Fruit fly (Drosophila melanogaster): Measurements from ENCODE around the gene CG42750.

DNA sequence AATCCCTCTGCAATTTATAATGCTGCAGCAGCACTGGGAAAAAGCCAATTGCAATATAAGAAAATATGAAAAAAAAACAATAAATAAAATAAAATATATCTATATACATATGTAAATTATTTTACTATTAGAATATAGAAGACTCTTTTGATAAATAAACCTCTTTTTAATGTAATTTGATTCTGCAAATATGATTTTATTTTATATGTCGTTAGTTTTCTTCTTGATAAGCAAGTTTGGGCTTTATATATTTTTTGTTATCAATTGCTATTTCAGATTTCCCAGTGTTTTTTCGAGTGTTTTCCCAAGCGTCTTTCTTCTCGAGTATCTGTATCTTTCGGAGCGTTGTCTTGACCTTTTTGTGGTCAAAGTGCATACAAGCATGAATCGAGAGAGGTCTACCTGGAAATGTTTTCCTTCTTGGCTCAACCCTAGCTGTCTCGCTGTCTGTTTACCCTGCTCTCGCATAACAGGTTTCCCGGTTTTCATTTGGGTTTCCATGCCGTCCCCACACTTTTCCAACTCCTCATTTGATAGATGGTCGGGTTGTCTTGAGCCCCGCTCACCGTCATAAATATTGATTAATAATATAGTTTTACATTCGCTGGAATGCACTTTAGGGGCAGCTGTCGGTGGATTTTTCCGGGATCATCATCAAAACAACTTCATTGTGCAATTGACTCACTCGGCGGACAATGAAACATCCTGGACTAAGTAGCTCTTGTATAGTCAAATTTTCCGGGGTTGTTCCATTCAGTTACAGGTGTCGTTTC is 29.7 kb upstream of the CG42750 start:
- peak; percentile 42 for TF ChIP-seq stwl (tag; optimal IDR thresholded peaks at IDR 0.05)
- peak; percentile 10 for TF ChIP-seq psq (GFP tag; optimal IDR thresholded peaks at IDR 0.05)
- TF ChIP-seq Lim3 (GFP tag; IDR thresholded peaks at IDR 0.05), result no peak
- no peak for TF ChIP-seq lilli (GFP tag; optimal IDR thresholded peaks at IDR 0.05)
- TF ChIP-seq CG14860 (GFP tag; IDR thresholded peaks at IDR 0.05; ENCODE audit: partially characterized antibody), result no peak
- TF ChIP-seq Dll (GFP tag; IDR thresholded peaks at IDR 0.05; ENCODE audit: partially characterized antibody), result no peak

All from whole organism, embryonic.